Fruit fly (Drosophila melanogaster) ovary, adult (tissue): ENCODE data around the gene CG12506.

ENCODE experiments used
- CG17801 ChIP-seq: fragments of 200-800 bp; optimal IDR thresholded peaks from 2 replicates; lab custom pipeline; 2019; ENCODE audit warnings: missing biosample characterization, mild to moderate bottlenecking, missing genetic modification characterization, moderate library complexity; ENCODE audit not compliant: partially characterized antibody

Gene CG12506

DNA sequence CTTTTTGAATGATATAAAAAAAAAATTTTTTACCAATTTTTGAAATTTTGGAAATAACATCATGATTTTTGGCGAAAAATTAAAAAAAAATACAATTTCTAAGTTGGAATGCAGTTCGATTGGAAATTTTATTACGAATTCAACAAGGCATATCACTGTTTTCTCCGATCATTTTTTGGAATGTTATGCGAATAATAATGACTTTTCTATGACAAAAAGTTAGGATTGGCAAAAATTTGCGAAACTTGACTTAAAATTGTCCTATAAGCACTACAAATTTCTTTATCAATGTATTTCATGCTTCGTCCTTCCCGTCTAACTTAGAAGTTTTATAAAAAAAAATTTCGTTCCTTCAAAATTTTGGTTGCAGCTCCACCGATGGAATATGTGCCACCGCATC lies 10.7 kb downstream of the CG12506 start, which contains the start of gene CG3544:
Gene CG3544 (plus strand): TSS at position 301 of the 400 bp plus-strand sequence.
- no peak for TF ChIP-seq CG17801 (GFP tag; lab: Kevin White, UChicago)

DNA sequence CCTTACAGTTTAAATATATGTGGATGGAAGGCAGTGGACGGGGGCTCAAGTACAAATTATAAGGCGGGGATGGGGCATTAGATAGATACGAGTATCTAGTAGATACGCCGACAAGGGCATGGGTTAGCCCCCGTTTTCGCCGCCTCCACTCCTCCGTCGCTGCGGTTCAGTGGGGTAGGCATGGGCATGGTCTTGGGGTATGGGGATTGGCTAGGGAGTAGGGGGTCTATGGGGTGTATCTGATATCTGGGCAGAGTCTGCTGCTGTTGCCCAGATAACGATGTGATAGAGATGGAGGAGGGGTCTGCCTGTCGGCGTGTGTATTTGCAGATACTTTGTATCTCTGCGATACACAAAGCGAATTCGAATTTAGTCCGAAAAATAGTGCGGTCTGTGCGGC lies 16.6 kb downstream of the CG12506 start:
- TF ChIP-seq CG17801 (GFP tag; lab: Kevin White, UChicago), result no peak

DNA sequence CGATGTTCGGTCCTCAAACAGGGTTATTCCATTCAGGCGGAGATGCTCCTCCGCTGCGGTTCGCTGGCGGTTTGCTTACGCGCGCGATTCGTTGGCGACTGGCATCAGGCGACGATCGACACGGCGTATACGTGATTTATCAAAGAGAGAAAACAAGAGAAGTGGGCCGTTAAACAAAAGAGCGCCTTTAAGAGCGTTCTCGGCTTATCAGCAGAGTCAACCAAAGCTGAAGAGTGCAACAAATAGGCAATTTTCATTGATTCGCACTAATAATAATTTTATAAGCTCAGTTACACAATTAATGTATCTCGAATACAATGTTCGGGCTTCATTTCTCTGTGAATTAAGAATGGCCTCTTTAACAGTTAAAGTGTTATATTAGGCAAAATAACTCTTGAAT lies 17.4 kb downstream of the CG12506 start, which contains the start of gene Pkg21D:
Gene Pkg21D (minus strand): TSS at position 101 of the 400 bp plus-strand sequence.
- TF ChIP-seq CG17801 (GFP tag; lab: Kevin White, UChicago), result no peak

DNA sequence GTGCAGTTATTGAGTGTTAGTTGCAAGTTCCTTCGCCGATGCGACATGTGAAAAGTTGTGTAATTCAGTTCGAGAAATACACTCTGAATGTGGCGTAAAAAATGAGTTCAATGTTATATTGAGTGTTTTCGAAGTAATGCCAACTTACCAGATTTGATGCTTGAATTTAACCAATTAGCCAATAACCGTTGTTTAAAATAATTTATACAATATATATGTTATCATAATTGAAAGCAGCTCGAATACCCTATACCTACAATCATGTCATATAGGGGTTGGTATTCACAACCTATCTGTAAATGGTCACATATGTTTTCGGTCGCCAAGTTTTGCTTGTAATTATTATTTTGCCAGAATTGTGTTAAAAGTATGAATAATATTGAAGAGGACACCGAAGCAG lies 36.9 kb downstream of the CG12506 start, which contains the start of gene Nnf1b:
Gene Nnf1b (plus strand): TSS at position 301 of the 400 bp plus-strand sequence.
- no peak for TF ChIP-seq CG17801 (GFP tag; lab: Kevin White, UChicago)

DNA sequence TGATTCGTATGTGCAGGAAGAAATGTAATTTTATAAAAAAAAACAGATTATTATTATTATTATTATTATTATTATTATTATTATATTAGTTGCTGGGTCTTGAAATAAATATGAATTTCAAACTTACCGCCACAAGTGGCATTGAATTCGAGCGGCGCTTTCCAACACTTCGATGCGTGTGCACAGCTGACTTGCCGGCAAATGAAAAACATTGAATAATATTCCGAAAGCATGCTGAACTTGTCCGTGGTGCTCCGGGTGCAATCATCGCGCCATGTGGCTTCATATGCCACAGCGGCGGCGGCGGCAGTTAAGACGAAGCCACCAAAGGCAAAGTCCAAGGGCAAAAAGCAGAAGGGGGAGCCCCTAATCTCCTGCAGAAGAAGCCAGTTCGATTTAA lies 38.1 kb downstream of the CG12506 start, which contains the start of gene Dbp21E2:
Gene Dbp21E2 (plus strand): TSS at position 180 of the 400 bp plus-strand sequence.
- TF ChIP-seq CG17801 (GFP tag; lab: Kevin White, UChicago), result no peak

DNA sequence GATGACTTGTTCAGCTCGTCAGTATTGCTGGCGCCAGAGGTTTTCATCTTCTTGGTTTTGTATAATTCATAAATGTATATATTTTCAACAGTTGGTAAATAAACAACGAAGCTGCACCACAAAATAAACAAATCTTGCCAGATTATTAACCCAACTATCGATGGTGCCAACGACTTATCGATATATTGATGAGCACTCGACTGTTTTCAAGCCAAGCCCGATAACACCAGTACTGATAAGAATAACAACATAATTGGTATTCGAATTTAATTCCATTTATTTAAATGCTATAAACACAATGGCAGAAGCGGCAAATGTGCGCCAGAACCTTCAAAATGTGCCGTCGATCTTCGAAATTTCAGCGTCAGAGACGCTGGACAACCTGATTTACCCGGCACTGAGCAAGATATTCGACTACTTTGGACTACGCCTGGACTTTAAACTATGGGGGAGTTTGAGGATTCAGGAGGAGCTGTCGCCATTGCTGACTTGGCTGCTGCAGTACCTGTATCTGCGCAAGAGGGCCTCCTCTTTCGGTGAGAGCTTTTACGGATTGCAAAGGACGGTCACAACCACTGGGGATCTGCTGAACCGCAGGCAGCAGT lies 42.5 kb downstream of the CG12506 start, which contains the start of the genes Saf6 and Pex12:
Gene Saf6 (minus strand): TSS at position 166 of the 605 bp plus-strand sequence.
Gene Pex12 (plus strand): TSS at position 209 of the 605 bp plus-strand sequence.
- TF ChIP-seq CG17801 (GFP tag; lab: Kevin White, UChicago), result no peak

DNA sequence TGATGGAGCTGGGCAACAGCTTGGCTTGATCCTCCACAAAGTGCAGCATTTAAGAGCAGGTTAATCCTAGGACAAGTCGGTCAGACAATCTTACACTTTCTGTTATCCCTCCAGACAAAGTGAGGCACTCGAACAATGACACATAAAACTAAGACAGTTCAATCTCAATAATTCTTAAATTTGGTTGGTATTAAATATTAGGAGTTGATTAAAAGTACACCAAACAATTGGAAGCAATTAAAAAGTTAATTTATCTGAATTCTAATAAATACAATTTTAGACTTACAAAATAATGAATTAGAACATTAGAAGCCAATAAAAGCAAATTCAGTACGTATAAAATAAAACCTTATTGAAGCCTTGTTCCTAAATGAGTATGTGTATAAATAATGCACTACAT lies 44.5 kb downstream of the CG12506 start, which contains the start of gene CG15880:
Gene CG15880 (minus strand): TSS at position 101 of the 400 bp plus-strand sequence.
- TF ChIP-seq CG17801 (GFP tag; lab: Kevin White, UChicago), result no peak

DNA sequence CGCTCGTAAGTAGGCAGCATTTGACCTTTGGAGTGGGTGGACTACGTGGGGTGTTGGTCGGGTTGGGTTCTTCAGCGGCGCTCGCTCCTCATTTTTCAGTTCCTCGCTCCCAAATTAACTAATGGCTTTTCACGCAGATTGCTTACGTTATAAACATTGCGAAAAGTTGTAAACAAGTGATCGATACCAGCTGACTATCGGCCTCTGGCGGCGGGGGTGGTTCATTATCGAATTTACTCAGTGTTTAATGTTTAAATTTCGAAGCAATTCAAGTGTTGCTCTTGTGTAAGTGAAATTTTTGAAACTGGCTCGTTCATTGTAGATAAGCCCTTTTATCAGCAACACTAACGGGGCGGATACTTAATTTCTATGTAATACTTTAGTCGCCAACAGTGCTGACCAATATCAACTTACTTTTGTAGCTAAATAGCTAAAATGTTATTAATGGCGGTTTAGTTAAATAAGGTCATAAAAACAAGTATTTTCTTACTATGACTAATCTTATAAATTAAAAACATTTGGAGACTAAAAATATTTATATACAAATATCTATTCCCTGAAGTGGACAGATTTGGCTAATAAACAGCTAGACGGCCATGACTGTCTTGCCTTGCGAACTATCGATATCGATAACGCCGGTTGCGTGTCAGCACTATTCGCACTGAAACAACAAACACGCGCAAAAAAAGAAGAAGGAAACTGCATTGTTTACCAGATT lies 46.1 kb downstream of the CG12506 start, which contains the start of the genes PGAP2 and Clp:
Gene PGAP2 (minus strand): TSS at position 194 of the 718 bp plus-strand sequence.
Gene Clp (plus strand): TSS at position 650 of the 718 bp plus-strand sequence.
- TF ChIP-seq CG17801 (GFP tag; lab: Kevin White, UChicago), result peak; percentile 57

DNA sequence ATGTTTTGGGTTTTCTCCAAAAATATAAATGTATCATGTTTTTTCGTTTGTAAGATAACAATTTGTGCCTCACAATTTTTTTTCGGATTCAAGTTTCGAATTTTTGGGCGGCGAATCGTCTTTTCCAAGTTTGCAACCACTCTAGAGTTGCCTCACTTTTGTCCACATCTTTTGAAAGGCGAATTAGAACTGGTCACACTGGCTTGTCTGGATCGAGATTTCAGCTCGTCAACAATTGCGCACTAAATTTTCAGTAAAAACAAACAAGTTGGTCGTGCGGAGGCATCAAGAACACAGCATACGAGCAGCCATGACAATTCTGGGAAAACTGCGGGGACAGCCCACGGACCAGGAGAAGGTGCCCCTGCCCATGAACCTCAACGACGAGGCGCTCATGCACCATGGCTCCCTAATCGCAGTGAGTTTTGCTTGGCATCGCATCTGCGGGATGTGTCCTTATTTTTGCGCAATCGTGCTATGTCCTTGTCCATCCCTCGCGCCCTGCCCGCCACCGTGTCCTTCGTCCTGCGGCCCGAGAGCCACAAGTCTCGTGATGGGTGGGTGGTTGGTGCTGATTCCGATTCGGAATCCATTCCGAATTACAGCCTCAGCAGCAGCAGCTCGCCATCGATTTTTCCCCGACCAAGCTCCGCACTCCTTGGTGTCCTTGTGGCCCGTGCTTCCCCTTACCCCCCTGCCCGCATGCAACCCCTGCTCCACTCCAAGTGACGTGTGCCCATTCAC lies 48.1 kb downstream of the CG12506 start, which contains the start of gene CG3662:
Gene CG3662 (plus strand): TSS at position 48 of the 744 bp plus-strand sequence.
- TF ChIP-seq CG17801 (GFP tag; lab: Kevin White, UChicago), result peak; percentile 57

DNA sequence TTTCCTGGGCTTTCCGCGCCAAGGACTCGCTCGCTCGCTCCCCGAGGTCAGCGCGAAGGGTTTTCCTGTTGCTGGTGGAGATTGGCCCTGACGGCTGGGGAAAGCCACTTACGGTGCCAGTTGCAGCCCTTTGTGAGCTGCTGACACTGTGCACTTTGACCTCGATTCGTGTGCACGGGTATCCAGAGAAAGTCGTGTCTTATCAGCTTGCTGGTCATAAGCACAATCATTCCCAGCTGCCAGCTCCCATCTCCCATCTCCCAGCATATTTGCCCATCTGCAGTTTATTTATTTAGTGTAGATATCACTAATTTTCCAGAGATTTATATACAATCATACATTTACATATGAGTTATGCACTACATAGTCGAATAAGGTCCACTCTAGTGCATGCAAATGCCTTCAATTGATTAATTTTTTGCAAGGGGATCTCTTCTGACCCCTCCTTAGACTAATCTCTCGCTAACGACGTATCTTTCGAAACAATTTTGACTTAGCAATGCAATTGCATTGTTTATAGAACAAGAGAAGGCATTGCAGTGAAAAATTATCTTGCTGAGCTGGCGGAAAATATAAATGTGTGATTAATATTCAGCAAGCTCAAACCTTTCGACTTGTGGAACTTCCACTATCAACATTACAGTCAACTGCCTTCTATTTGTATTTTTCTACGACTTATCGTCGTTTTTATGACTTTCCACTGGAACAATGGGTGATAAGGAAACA lies 48.8 kb downstream of the CG12506 start:
- peak; percentile 12 for TF ChIP-seq CG17801 (GFP tag; lab: Kevin White, UChicago)
